Worm (Caenorhabditis elegans): ENCODE measurements around the gene Y116F11B.9.

The Y116F11B.9 gene

ce11 chrV:19915973-19916605 lies 48.3 kb upstream of the Y116F11B.9 start, which contains the start of the genes chk-2 and Y60A3A.19 (continued):
- TF ChIP-seq him-1 (tag; optimal IDR thresholded peaks at IDR 0.05) (no peak), lag-1 (GFP tag; IDR thresholded peaks at IDR 0.05) (no peak), B0261.1 (tag; optimal IDR thresholded peaks at IDR 0.05) (no peak), Y79H2A.3 (GFP tag; conservative IDR thresholded peaks at IDR 0.05) (no peak), B0019.2 (GFP tag; conservative IDR thresholded peaks at IDR 0.05) (no peak), ztf-25 (GFP tag; IDR thresholded peaks at IDR 0.05) (no peak), gei-17 (GFP tag; optimal IDR thresholded peaks at IDR 0.05) (no peak), madf-10 (tag; optimal IDR thresholded peaks at IDR 0.05) (no peak), hsf-1 (GFP tag; IDR thresholded peaks at IDR 0.05) (0 out of 2 replicates have a peak, but pooled peaks have one; percentile 16), F57C9.4 (tag; optimal IDR thresholded peaks at IDR 0.05) (no peak), lin-26 (GFP tag; IDR thresholded peaks at IDR 0.05) (no peak), efl-1 (GFP tag; optimal IDR thresholded peaks at IDR 0.05) (peak; percentile 69), unc-130 (GFP tag; optimal IDR thresholded peaks at IDR 0.05) (no peak), unc-62 (GFP tag; optimal IDR thresholded peaks at IDR 0.05) (no peak), zim-3 (tag; optimal IDR thresholded peaks at IDR 0.05) (no peak), ztf-6 (GFP tag; IDR thresholded peaks at IDR 0.05) (no peak), cebp-2 (GFP tag; IDR thresholded peaks at IDR 0.05) (no peak), nhr-90 (tag; optimal IDR thresholded peaks at IDR 0.05) (no peak), pha-4 (tag; optimal IDR thresholded peaks at IDR 0.05) (no peak), ekl-4 (GFP tag; IDR thresholded peaks at IDR 0.05) (no peak), rcor-1 (GFP tag; IDR thresholded peaks at IDR 0.05) (0 out of 2 replicates have a peak, but pooled peaks have one; percentile 7), Y53G8AR.9 (GFP tag; conservative IDR thresholded peaks at IDR 0.05) (no peak), attf-3 (GFP tag; conservative IDR thresholded peaks at IDR 0.05) (no peak), F57A8.1 (GFP tag; optimal IDR thresholded peaks at IDR 0.05) (no peak), akir-1 (GFP tag; optimal IDR thresholded peaks at IDR 0.05) (no peak), F23B12.7 (tag; optimal IDR thresholded peaks at IDR 0.05; ENCODE audit: insufficient read depth) (no peak), hmg-1.2 (GFP tag; IDR thresholded peaks at IDR 0.05) (no peak), F55B11.4 (tag; optimal IDR thresholded peaks at IDR 0.05; ENCODE audit: borderline replicate concordance, insufficient read depth) (no peak), C06A6.2 (GFP tag; conservative IDR thresholded peaks at IDR 0.05) (no peak), ZK185.1 (tag; optimal IDR thresholded peaks at IDR 0.05; ENCODE audit: poor library complexity, severe bottlenecking) (no peak), Y53F4B.3 (GFP tag; IDR thresholded peaks at IDR 0.05) (no peak), mel-28 (tag; optimal IDR thresholded peaks at IDR 0.05; ENCODE audit: borderline replicate concordance) (no peak), rec-8 (tag; optimal IDR thresholded peaks at IDR 0.05) (no peak), lin-35 (GFP tag; optimal IDR thresholded peaks at IDR 0.05) (no peak), egrh-3 (GFP tag; IDR thresholded peaks at IDR 0.05) (no peak), tlf-1 (GFP tag; optimal IDR thresholded peaks at IDR 0.05) (no peak), T26A5.8 (tag; optimal IDR thresholded peaks at IDR 0.05) (no peak), nfyb-1 (GFP tag; IDR thresholded peaks at IDR 0.05) (no peak), egl-44 (GFP tag; IDR thresholded peaks at IDR 0.05) (no peak), fkh-3 (tag; optimal IDR thresholded peaks at IDR 0.05) (no peak), B0035.1 (tag; optimal IDR thresholded peaks at IDR 0.05) (no peak), hrde-1 (tag; optimal IDR thresholded peaks at IDR 0.05; ENCODE audit: borderline replicate concordance) (no peak), nfya-1 (tag; optimal IDR thresholded peaks at IDR 0.05; ENCODE audit: borderline replicate concordance, insufficient read depth) (no peak), pbrm-1 (GFP tag; IDR thresholded peaks at IDR 0.05) (no peak), dpl-1 (GFP tag; optimal IDR thresholded peaks at IDR 0.05) (no peak), zfh-2 (GFP tag; conservative IDR thresholded peaks at IDR 0.05) (no peak), T07F8.4 (tag; optimal IDR thresholded peaks at IDR 0.05) (no peak), sptf-2 (GFP tag; optimal IDR thresholded peaks at IDR 0.05) (no peak)
